Worm (Caenorhabditis elegans): ENCODE measurements around the gene C04E7.1.

DNA sequence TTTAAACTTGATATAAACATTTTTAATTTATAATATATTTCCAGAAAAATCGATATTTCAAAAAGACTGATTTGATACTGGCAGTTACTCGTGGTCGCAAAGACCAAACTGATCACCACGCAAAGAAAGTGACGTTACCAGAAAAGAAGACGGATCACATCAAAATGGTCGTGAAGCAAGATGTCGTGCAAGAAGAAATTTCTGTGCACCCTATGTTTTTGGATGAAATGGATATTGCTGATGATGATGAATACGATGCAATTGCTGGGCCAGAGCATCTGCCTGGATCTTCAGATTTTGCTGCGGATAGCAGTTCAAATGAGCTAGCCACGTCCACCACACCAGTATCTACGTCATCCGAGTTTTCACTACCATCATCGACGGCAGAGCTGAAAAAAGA is 29.2 kb upstream of the C04E7.1 start:
- TF ChIP-seq klf-2 (GFP tag; conservative IDR thresholded peaks at IDR 0.05) (no peak), ref-1 (GFP tag; conservative IDR thresholded peaks at IDR 0.05) (no peak)

Measured in whole organism, midembryonic.